Worm (Caenorhabditis elegans): ENCODE data around the gene wrn-1.

- TF ChIP-seq lin-13 (GFP tag; optimal IDR thresholded peaks at IDR 0.05): no peak
- no peak for TF ChIP-seq ZK546.5 (tag; optimal IDR thresholded peaks at IDR 0.05)
- TF ChIP-seq lin-11 (tag; optimal IDR thresholded peaks at IDR 0.05): no peak
- no peak for TF ChIP-seq unc-62 (GFP tag; optimal IDR thresholded peaks at IDR 0.05)
- no peak for TF ChIP-seq lin-39 (tag; optimal IDR thresholded peaks at IDR 0.05)
- no peak for TF ChIP-seq nhr-77 (tag; optimal IDR thresholded peaks at IDR 0.05)
- TF ChIP-seq sma-9 (GFP tag; optimal IDR thresholded peaks at IDR 0.05): no peak
- no peak for TF ChIP-seq sma-9 (tag; optimal IDR thresholded peaks at IDR 0.05)
- TF ChIP-seq ceh-16 (tag; optimal IDR thresholded peaks at IDR 0.05): no peak
- TF ChIP-seq zag-1 (tag; optimal IDR thresholded peaks at IDR 0.05): no peak
- no peak for TF ChIP-seq ama-1 (optimal IDR thresholded peaks at IDR 0.05)
- TF ChIP-seq nhr-21 (tag; optimal IDR thresholded peaks at IDR 0.05): no peak
- TF ChIP-seq aly-2 (tag; optimal IDR thresholded peaks at IDR 0.05): no peak
These were observed 38.5 kb upstream of the wrn-1 start, which contains the start of gene C56E6.7 for ce11 chrII:6516276-6516675.

Measured in whole organism, L2 larva.